Worm (Caenorhabditis elegans) whole organism, L2 larva: ENCODE results near the gene F54E7.6.

Source experiments
- fos-1 ChIP-seq: fragments of 150-350 bp; optimal IDR thresholded peaks from 2 replicates; lab custom pipeline; 2014; ENCODE audit warnings: missing biosample characterization, missing genetic modification characterization
- lsy-2 ChIP-seq, 2 experiments: fragments of 150-350 bp in 1 of 2; sonication (generic microtip) in 1 of 2; optimal IDR thresholded peaks; 2 replicates each; lab custom pipeline; 2014 to 2017; ENCODE audit warnings: missing biosample characterization in 2 of 2, missing genetic modification characterization in 2 of 2
- nhr-129 ChIP-seq: fragments of 150-350 bp; optimal IDR thresholded peaks from 2 replicates; lab custom pipeline; 2014; ENCODE audit warnings: missing biosample characterization, missing genetic modification characterization
- nhr-77 ChIP-seq: fragments of 150-350 bp; optimal IDR thresholded peaks from 2 replicates; lab custom pipeline; 2014; ENCODE audit warnings: missing biosample characterization, missing genetic modification characterization
- skn-1 ChIP-seq: sonication (generic microtip); optimal IDR thresholded peaks from 2 replicates; lab custom pipeline; 2017; ENCODE audit warnings: missing biosample characterization, missing genetic modification characterization
- snpc-4 ChIP-seq: fragments of 150-350 bp; optimal IDR thresholded peaks from 2 replicates; lab custom pipeline; 2014; ENCODE audit warnings: missing biosample characterization, missing genetic modification characterization
- unc-39 ChIP-seq: fragments of 150-350 bp; optimal IDR thresholded peaks from 2 replicates; lab custom pipeline; 2014; ENCODE audit warnings: missing biosample characterization, missing genetic modification characterization

ce11 chrIII:5710045-5710444 lies 49.2 kb upstream of the F54E7.6 start, which contains the start of gene B0336.12:
- TF ChIP-seq fos-1 (tag; lab: Kevin White, UChicago) (no peak), nhr-77 (tag; lab: Kevin White, UChicago) (no peak), nhr-129 (tag; lab: Kevin White, UChicago) (no peak), lsy-2 (tag; optimal IDR thresholded peaks at IDR 0.05; lab: Kevin White, UChicago) (no peak), unc-39 (tag; lab: Kevin White, UChicago) (no peak), snpc-4 (tag; lab: Kevin White, UChicago) (no peak), skn-1 (tag; lab: Kevin White, UChicago) (no peak)
